Worm (Caenorhabditis elegans): ENCODE data around the gene F46G11.4.

Gene F46G11.4

DNA sequence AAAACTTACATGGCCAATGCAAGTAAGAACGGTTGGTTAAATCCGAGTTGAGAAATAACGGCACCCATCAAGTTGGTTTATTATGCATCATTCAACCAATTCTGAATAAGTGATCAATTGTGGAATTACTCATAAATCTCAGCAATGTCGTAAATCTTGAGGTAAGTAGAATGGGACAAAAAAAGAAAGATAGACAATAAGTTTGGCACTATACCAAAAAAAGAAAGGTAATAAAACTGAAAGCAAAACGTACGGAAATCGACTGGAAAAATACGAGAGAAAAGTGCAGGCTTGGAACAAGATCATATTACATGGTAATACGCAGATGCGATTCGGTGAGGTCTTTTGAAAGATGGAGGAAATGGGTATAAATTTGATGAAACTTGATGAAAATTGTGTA lies at the start of gene F46G11.4:
TSS of gene F46G11.4 (minus strand) at position 101 of the 400 bp plus-strand sequence.
- peak in 1 of 2 experiments; percentile 85 for TF ChIP-seq unc-62 (GFP tag; optimal IDR thresholded peaks at IDR 0.05 in 1 of 2)
- no peak for TF ChIP-seq unc-62 (tag; optimal IDR thresholded peaks at IDR 0.05)
- no peak for TF ChIP-seq unc-39 (tag; optimal IDR thresholded peaks at IDR 0.05)

- TF ChIP-seq dve-1 (tag; optimal IDR thresholded peaks at IDR 0.05; ENCODE audit: insufficient read depth) (no peak), zfp-3 (GFP tag; conservative IDR thresholded peaks at IDR 0.05) (no peak), Y5F2A.4 (GFP tag; optimal IDR thresholded peaks at IDR 0.05) (no peak), hif-1 (tag; optimal IDR thresholded peaks at IDR 0.05) (no peak), ctbp-1 (GFP tag; IDR thresholded peaks at IDR 0.05) (0 out of 2 replicates have a peak, but pooled peaks have one; percentile 43), R02D3.7 (tag; optimal IDR thresholded peaks at IDR 0.05) (no peak), aha-1 (tag) (peak; percentile 78), attf-4 (tag; optimal IDR thresholded peaks at IDR 0.05) (no peak), nhr-237 (tag; optimal IDR thresholded peaks at IDR 0.05) (no peak), mep-1 (tag; optimal IDR thresholded peaks at IDR 0.05) (peak; percentile 47), madf-5 (GFP tag; IDR thresholded peaks at IDR 0.05) (no peak), mes-2 (tag; optimal IDR thresholded peaks at IDR 0.05; ENCODE audit: poor library complexity, severe bottlenecking) (peak; percentile 20), nhr-42 (GFP tag; IDR thresholded peaks at IDR 0.05) (no peak), lin-38 (GFP tag; IDR thresholded peaks at IDR 0.05) (no peak), saeg-2 (GFP tag; IDR thresholded peaks at IDR 0.05) (no peak), ztf-11 (tag; optimal IDR thresholded peaks at IDR 0.05) (no peak), lin-39 (tag; optimal IDR thresholded peaks at IDR 0.05) (no peak), hmg-1.1 (GFP tag; IDR thresholded peaks at IDR 0.05) (peak; percentile 64), dmd-8 (GFP tag; IDR thresholded peaks at IDR 0.05) (no peak), ces-1 (GFP tag; optimal IDR thresholded peaks at IDR 0.05) (no peak), F26F4.8 (GFP tag; conservative IDR thresholded peaks at IDR 0.05) (no peak), vab-7 (GFP tag; IDR thresholded peaks at IDR 0.05) (no peak), lin-13 (GFP tag; optimal IDR thresholded peaks at IDR 0.05) (no peak), egl-43 (GFP tag; IDR thresholded peaks at IDR 0.05) (peak; percentile 75), lsy-2 (tag; optimal IDR thresholded peaks at IDR 0.05) (peak in 1 of 2 experiments; percentile 50), gei-8 (GFP tag; optimal IDR thresholded peaks at IDR 0.05) (no peak), nhr-48 (tag; optimal IDR thresholded peaks at IDR 0.05) (no peak), unc-130 (GFP tag; optimal IDR thresholded peaks at IDR 0.05) (no peak), fkh-10 (GFP tag; optimal IDR thresholded peaks at IDR 0.05) (no peak), sdz-12 (GFP tag; optimal IDR thresholded peaks at IDR 0.05) (no peak), jun-1 (tag; optimal IDR thresholded peaks at IDR 0.05) (no peak), Y105C5A.15 (GFP tag; IDR thresholded peaks at IDR 0.05) (no peak), hlh-30 (tag; optimal IDR thresholded peaks at IDR 0.05; ENCODE audit: insufficient read depth) (peak; percentile 24), ceh-44 (GFP tag; IDR thresholded peaks at IDR 0.05) (no peak), duxl-1 (tag; optimal IDR thresholded peaks at IDR 0.05; ENCODE audit: poor library complexity) (no peak), pqm-1 (tag; optimal IDR thresholded peaks at IDR 0.05) (no peak), lin-1 (GFP tag; IDR thresholded peaks at IDR 0.05) (no peak), php-3 (GFP tag; IDR thresholded peaks at IDR 0.05) (no peak), spr-3 (GFP tag; optimal IDR thresholded peaks at IDR 0.05) (no peak), zfp-2 (tag; optimal IDR thresholded peaks at IDR 0.05) (no peak), ceh-28 (tag; optimal IDR thresholded peaks at IDR 0.05) (peak; percentile 46), nhr-25 (tag; optimal IDR thresholded peaks at IDR 0.05; ENCODE audit: borderline replicate concordance, insufficient read depth) (no peak), set-16 (GFP tag; IDR thresholded peaks at IDR 0.05) (no peak), unc-62 (GFP tag; optimal IDR thresholded peaks at IDR 0.05 in 1 of 2) (no peak), unc-62 (tag; optimal IDR thresholded peaks at IDR 0.05) (no peak), daf-8 (GFP tag; IDR thresholded peaks at IDR 0.05) (no peak), zip-2 (tag; optimal IDR thresholded peaks at IDR 0.05) (no peak), mxl-3 (GFP tag; optimal IDR thresholded peaks at IDR 0.05) (no peak)
These were observed 48.7 kb upstream of the F46G11.4 start for ce11 chrX:5847268-5847667.

All from whole organism, L4 larva.